Fruit fly (Drosophila melanogaster) whole organism, pupa: ENCODE measurements around the gene bon.

Source experiments
- CG10348 ChIP-seq: fragments of 200-800 bp; sonication (Bioruptor generic); IDR thresholded peaks from 2 replicates; pipeline ENCODE4 v1.3.6; 2022; ENCODE audit warnings: missing biosample characterization, missing genetic modification characterization
- CG12605 ChIP-seq: fragments of 200-800 bp; sonication (Bioruptor generic); IDR thresholded peaks from 2 replicates; pipeline ENCODE4 v1.3.6; 2022; ENCODE audit warnings: missing biosample characterization, missing genetic modification characterization
- CG13204 ChIP-seq: fragments of 200-800 bp; sonication (Bioruptor generic); optimal IDR thresholded peaks from 2 replicates; lab custom pipeline; 2018; ENCODE audit warnings: missing biosample characterization, mild to moderate bottlenecking, missing genetic modification characterization, moderate library complexity
- CG14655 ChIP-seq: fragments of 200-800 bp; sonication (Bioruptor generic); optimal IDR thresholded peaks from 3 replicates; lab custom pipeline; 2017; ENCODE audit warnings: mild to moderate bottlenecking, missing biosample characterization, missing genetic modification reagents, missing genetic modification characterization
- CG15710 ChIP-seq: fragments of 200-800 bp; sonication (Bioruptor generic); optimal IDR thresholded peaks from 2 replicates; lab custom pipeline; 2018; ENCODE audit warnings: missing biosample characterization, mild to moderate bottlenecking, missing genetic modification characterization, moderate library complexity
- CG17806 ChIP-seq: fragments of 200-800 bp; sonication (Bioruptor generic); optimal IDR thresholded peaks from 2 replicates; lab custom pipeline; 2018; ENCODE audit warnings: missing biosample characterization, mild to moderate bottlenecking, missing genetic modification characterization, moderate library complexity
- CG32121 ChIP-seq: fragments of 200-800 bp; sonication (Bioruptor generic); IDR thresholded peaks from 2 replicates; pipeline ENCODE4 v1.3.6; 2022; ENCODE audit warnings: missing biosample characterization, missing genetic modification characterization
- CG34367 ChIP-seq: fragments of 200-800 bp; sonication (Bioruptor generic); optimal IDR thresholded peaks from 2 replicates; lab custom pipeline; 2018; ENCODE audit warnings: missing biosample characterization, mild to moderate bottlenecking, missing genetic modification characterization
- CG4496 ChIP-seq: fragments of 200-800 bp; sonication (Bioruptor generic); IDR thresholded peaks from 3 replicates; pipeline ENCODE4 v1.3.6; 2022; ENCODE audit warnings: missing biosample characterization, missing genetic modification characterization
- CG8159 ChIP-seq: fragments of 200-800 bp; sonication (Bioruptor generic); optimal IDR thresholded peaks from 3 replicates; lab custom pipeline; 2018; ENCODE audit warnings: missing biosample characterization, mild to moderate bottlenecking, missing genetic modification characterization, moderate library complexity
- CG8301 ChIP-seq: fragments of 200-800 bp; sonication (Bioruptor generic); optimal IDR thresholded peaks from 2 replicates; lab custom pipeline; 2018; ENCODE audit warnings: missing biosample characterization, mild to moderate bottlenecking, missing genetic modification characterization
- CG9948 ChIP-seq: fragments of 200-800 bp; sonication (Bioruptor generic); optimal IDR thresholded peaks from 2 replicates; lab custom pipeline; 2018; ENCODE audit warnings: missing biosample characterization, mild to moderate bottlenecking, missing genetic modification characterization, moderate library complexity
- D1 ChIP-seq: fragments of 200-800 bp; sonication (Bioruptor generic); optimal IDR thresholded peaks from 2 replicates; lab custom pipeline; 2018; ENCODE audit warnings: missing biosample characterization, mild to moderate bottlenecking, missing genetic modification characterization, moderate library complexity
- EcR ChIP-seq: fragments of 200-800 bp; sonication (Bioruptor generic); optimal IDR thresholded peaks from 3 replicates; lab custom pipeline; 2019; ENCODE audit warnings: missing biosample characterization, missing genetic modification characterization, mild to moderate bottlenecking, moderate library complexity, missing genetic modification reagents
- Ets98B ChIP-seq: fragments of 200-800 bp; sonication (Bioruptor generic); IDR thresholded peaks from 2 replicates; pipeline ENCODE4 v1.3.6; 2022; ENCODE audit warnings: missing biosample characterization, missing genetic modification characterization
- Pif1A ChIP-seq: fragments of 200-800 bp; sonication (Bioruptor generic); optimal IDR thresholded peaks from 3 replicates; lab custom pipeline; 2016; ENCODE audit warnings: missing biosample characterization, missing genetic modification characterization
- Pif1B ChIP-seq: fragments of 200-800 bp; sonication (Bioruptor generic); optimal IDR thresholded peaks from 3 replicates; lab custom pipeline; 2016; ENCODE audit warnings: missing biosample characterization, missing genetic modification characterization
- Snoo ChIP-seq: fragments of 200-800 bp; sonication (Bioruptor generic); optimal IDR thresholded peaks from 3 replicates; lab custom pipeline; 2017; ENCODE audit warnings: missing biosample characterization, mild to moderate bottlenecking, missing genetic modification characterization, inconsistent platforms
- fd96Ca ChIP-seq: fragments of 200-800 bp; sonication (Bioruptor generic); IDR thresholded peaks from 3 replicates; pipeline ENCODE4 v1.3.6; 2022; ENCODE audit warnings: missing biosample characterization, missing genetic modification characterization
- gl ChIP-seq: fragments of 200-800 bp; sonication (Bioruptor generic); optimal IDR thresholded peaks from 2 replicates; lab custom pipeline; 2018; ENCODE audit warnings: missing biosample characterization, mild to moderate bottlenecking, missing genetic modification characterization
- rn ChIP-seq: fragments of 200-800 bp; sonication (Bioruptor generic); IDR thresholded peaks from 2 replicates; pipeline ENCODE4 v1.3.6; 2022; ENCODE audit warnings: missing biosample characterization, missing genetic modification characterization

bon gene

dm6 chr3R:20556281-20557113 lies 36.4 kb upstream of the bon start:
- TF ChIP-seq Pif1A (GFP tag; lab: Kevin White, UChicago) (peak; percentile 60), gl (tag; lab: Kevin White, UChicago) (peak; percentile 91), CG13204 (GFP tag; lab: Kevin White, UChicago) (peak; percentile 86), fd96Ca (GFP tag; lab: Robert Waterston, UW) (peak; percentile 70), CG4496 (GFP tag; lab: Robert Waterston, UW) (peak; percentile 82), Pif1B (GFP tag; lab: Kevin White, UChicago) (peak; percentile 9), CG9948 (tag; lab: Kevin White, UChicago) (peak; percentile 62), D1 (tag; lab: Kevin White, UChicago) (no peak), rn (GFP tag; lab: Robert Waterston, UW) (no peak), CG17806 (peak; percentile 65), CG15710 (tag; lab: Kevin White, UChicago) (peak; percentile 67), CG32121 (peak; percentile 67), CG8301 (tag; lab: Kevin White, UChicago) (peak; percentile 67), CG14655 (GFP tag; lab: Kevin White, UChicago) (peak; percentile 78), Ets98B (peak; percentile 81), CG8159 (tag; lab: Kevin White, UChicago) (peak; percentile 70), EcR (GFP tag; lab: Kevin White, UChicago) (peak; percentile 46), CG34367 (tag; lab: Kevin White, UChicago) (peak; percentile 42), Snoo (peak; percentile 47), CG12605 (GFP tag; lab: Robert Waterston, UW) (peak; percentile 71), CG10348 (GFP tag; lab: Robert Waterston, UW) (peak; percentile 54)
- TF ChIP-seq, all 21 proteins: peak for 19

DNA sequence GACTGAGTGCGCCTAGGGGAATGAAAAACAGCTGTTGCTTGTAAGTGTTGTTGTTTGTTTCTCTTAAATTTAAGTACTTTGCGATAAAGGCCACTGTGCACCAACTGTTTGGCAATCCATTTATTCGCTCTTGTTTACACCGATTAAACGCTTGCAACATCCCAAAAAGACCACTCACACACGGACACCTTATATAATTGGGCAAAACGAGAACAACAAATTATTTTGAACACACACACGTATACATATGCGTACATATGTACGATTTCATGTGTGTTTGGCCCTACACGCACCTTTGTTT lies 35.9 kb upstream of the bon start:
- TF ChIP-seq Pif1B (GFP tag; lab: Kevin White, UChicago) (no peak), Ets98B (no peak), CG13204 (GFP tag; lab: Kevin White, UChicago) (no peak), Pif1A (GFP tag; lab: Kevin White, UChicago) (no peak), CG15710 (tag; lab: Kevin White, UChicago) (no peak), CG8301 (tag; lab: Kevin White, UChicago) (no peak), D1 (tag; lab: Kevin White, UChicago) (no peak), CG17806 (no peak), CG4496 (GFP tag; lab: Robert Waterston, UW) (no peak), EcR (GFP tag; lab: Kevin White, UChicago) (no peak)

DNA sequence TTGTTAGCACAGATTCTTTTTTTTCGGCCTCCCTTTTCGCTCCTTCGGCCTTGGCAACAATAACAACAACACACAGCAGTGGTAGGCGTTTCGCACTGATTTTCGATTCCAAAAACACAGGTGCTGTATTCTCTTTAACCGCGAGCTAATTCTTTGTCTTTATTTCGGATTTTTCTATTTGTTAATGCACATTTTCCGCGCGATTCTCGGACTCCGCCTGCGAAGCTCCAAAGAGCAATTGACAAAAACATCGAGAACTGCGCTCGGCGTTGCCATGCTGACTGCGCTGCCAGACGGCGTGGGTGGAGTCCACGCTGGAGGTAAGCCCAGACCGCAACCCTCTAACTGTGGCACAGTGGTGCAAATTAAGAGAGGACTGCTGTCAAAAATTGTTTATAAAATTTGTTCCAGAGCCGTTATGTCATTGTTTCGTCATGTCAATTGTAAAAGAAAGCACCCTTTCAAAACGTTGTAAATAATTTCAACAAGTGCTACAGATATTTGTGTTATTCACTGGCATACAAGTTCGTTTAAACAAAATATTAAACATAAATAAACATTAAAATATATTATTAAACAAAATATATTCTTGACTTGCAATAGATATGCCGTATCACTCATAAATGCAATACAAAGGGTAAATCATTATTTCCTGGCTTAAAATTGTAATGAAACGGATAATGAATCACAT lies 35.4 kb upstream of the bon start, which contains the start of the genes DPCoAC and CG5180:
Gene DPCoAC (minus strand): TSS at position 253 of the 691 bp plus-strand sequence.
Gene CG5180 (plus strand): TSS at position 516 of the 691 bp plus-strand sequence.
- peak; percentile 71 for TF ChIP-seq fd96Ca (GFP tag; lab: Robert Waterston, UW)
- no peak for TF ChIP-seq CG10348 (GFP tag; lab: Robert Waterston, UW)
- TF ChIP-seq CG9948 (tag; lab: Kevin White, UChicago), result no peak
- peak; percentile 48 for TF ChIP-seq CG8301 (tag; lab: Kevin White, UChicago)
- peak; percentile 63 for TF ChIP-seq CG14655 (GFP tag; lab: Kevin White, UChicago)
- TF ChIP-seq CG4496 (GFP tag; lab: Robert Waterston, UW), result peak; percentile 84
- peak; percentile 41 for TF ChIP-seq Ets98B
- peak; percentile 47 for TF ChIP-seq CG8159 (tag; lab: Kevin White, UChicago)
- TF ChIP-seq gl (tag; lab: Kevin White, UChicago), result peak; percentile 14
- peak; percentile 18 for TF ChIP-seq EcR (GFP tag; lab: Kevin White, UChicago)
- peak; percentile 31 for TF ChIP-seq Pif1B (GFP tag; lab: Kevin White, UChicago)
- peak; percentile 67 for TF ChIP-seq CG32121
- peak; percentile 52 for TF ChIP-seq CG15710 (tag; lab: Kevin White, UChicago)
- peak; percentile 19 for TF ChIP-seq CG17806
- peak; percentile 10 for TF ChIP-seq CG34367 (tag; lab: Kevin White, UChicago)
- TF ChIP-seq Snoo, result peak; percentile 53
- no peak for TF ChIP-seq CG13204 (GFP tag; lab: Kevin White, UChicago)
- no peak for TF ChIP-seq D1 (tag; lab: Kevin White, UChicago)
- no peak for TF ChIP-seq Pif1A (GFP tag; lab: Kevin White, UChicago)
- peak; percentile 33; the same call in 1 of the 2 replicates for TF ChIP-seq rn (GFP tag; lab: Robert Waterston, UW)
- peak; percentile 47; the same call in 1 of the 2 replicates for TF ChIP-seq CG12605 (GFP tag; lab: Robert Waterston, UW)

DNA sequence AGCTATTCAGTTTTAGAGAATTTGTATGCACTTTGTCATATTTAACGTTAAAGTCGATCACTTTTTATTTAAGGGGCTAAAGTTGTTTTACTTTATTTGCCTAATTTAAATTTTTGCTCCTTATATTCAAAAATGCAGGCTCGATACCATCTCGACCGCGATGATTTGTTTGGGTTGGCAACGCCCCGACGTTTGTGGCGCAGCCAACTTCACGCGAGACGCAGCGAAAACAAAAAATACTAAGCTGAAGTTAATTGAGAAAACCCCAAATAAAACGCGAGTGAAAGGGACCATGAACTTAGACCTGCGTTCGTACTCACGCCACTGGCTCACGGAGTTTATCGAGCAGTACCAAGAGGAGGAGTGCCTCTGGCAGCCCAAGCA lies 34.8 kb upstream of the bon start:
- TF ChIP-seq CG4496 (GFP tag; lab: Robert Waterston, UW) (no peak), Pif1B (GFP tag; lab: Kevin White, UChicago) (no peak), CG13204 (GFP tag; lab: Kevin White, UChicago) (no peak), D1 (tag; lab: Kevin White, UChicago) (no peak)

DNA sequence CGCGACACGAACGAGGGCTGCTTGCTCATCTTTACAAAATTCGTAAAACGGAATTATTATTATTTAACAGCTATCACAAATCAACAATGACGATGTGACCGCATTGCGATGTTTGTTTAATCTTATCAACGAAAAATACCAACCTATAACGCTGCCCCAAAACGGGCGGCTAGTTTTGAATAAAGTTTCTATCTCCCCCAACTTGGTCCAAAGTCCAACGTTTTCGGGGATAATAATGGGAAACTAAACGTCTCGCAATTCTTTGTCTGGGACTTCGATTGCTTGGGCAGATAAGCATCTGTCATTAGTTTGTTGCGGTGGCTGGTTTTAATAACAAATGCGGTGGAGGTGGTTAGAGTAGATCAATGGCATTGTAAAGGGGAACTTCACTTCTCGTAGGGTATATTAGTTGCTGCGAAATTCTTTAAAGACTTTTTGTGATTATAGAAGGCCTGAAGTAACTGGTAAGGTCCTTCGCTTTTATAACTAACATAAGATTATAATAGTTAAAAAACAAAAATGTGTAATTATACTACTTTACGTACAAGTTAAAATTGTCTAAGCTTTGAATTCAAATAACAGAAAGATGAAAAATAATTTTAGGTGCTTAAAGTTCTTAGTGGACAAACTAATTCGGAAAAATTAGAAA lies 32.8 kb upstream of the bon start, which contains the start of gene CG15922:
Gene CG15922 (minus strand): TSS at position 262 of the 649 bp plus-strand sequence.
- TF ChIP-seq Pif1A (GFP tag; lab: Kevin White, UChicago) (no peak), Pif1B (GFP tag; lab: Kevin White, UChicago) (peak; percentile 6), CG15710 (tag; lab: Kevin White, UChicago) (no peak), D1 (tag; lab: Kevin White, UChicago) (no peak), CG32121 (peak; percentile 19; the same call in 1 of the 2 replicates), CG13204 (GFP tag; lab: Kevin White, UChicago) (no peak), gl (tag; lab: Kevin White, UChicago) (peak; percentile 46), CG34367 (tag; lab: Kevin White, UChicago) (no peak), rn (GFP tag; lab: Robert Waterston, UW) (no peak), CG14655 (GFP tag; lab: Kevin White, UChicago) (peak; percentile 46), CG12605 (GFP tag; lab: Robert Waterston, UW) (no peak), CG8159 (tag; lab: Kevin White, UChicago) (peak; percentile 3), CG10348 (GFP tag; lab: Robert Waterston, UW) (no peak), CG17806 (peak; percentile 1), CG4496 (GFP tag; lab: Robert Waterston, UW) (no peak), Ets98B (no peak), EcR (GFP tag; lab: Kevin White, UChicago) (no peak), CG8301 (tag; lab: Kevin White, UChicago) (peak; percentile 3), Snoo (peak; percentile 7), fd96Ca (GFP tag; lab: Robert Waterston, UW) (peak; percentile 52; the same call in 2 of the 3 replicates)
